Fruit fly (Drosophila melanogaster): ENCODE measurements around the gene CG16984.

The CG16984 gene

dm6 chr3L:2634929-2635799 is 39.6 kb downstream of the CG16984 start (continued):
- TF ChIP-seq fru (GFP tag; optimal IDR thresholded peaks at IDR 0.05), result peak; percentile 80
- no peak for TF ChIP-seq lola (GFP tag; optimal IDR thresholded peaks at IDR 0.05)
- no peak for TF ChIP-seq Dfd (GFP tag; optimal IDR thresholded peaks at IDR 0.05)
- peak; percentile 64 for TF ChIP-seq ey (GFP tag; optimal IDR thresholded peaks at IDR 0.05)
- no peak for TF ChIP-seq pan (optimal IDR thresholded peaks at IDR 0.05)
- peak; percentile 62 for TF ChIP-seq Myc (optimal IDR thresholded peaks at IDR 0.05)
- no peak for TF ChIP-seq tai (GFP tag; optimal IDR thresholded peaks at IDR 0.05)
- TF ChIP-seq N (GFP tag; optimal IDR thresholded peaks at IDR 0.05), result peak; percentile 38
- TF ChIP-seq dsf (GFP tag; optimal IDR thresholded peaks at IDR 0.05; ENCODE audit: borderline replicate concordance), result no peak
- no peak for TF ChIP-seq Vsx2 (GFP tag; optimal IDR thresholded peaks at IDR 0.05; ENCODE audit: partially characterized antibody)

- no peak for TF ChIP-seq fru (GFP tag; optimal IDR thresholded peaks at IDR 0.05)
- TF ChIP-seq rgr (GFP tag; optimal IDR thresholded peaks at IDR 0.05), result peak; percentile 37
- TF ChIP-seq Myc (optimal IDR thresholded peaks at IDR 0.05), result no peak
- peak; percentile 87 for TF ChIP-seq jim (GFP tag; optimal IDR thresholded peaks at IDR 0.05)
- TF ChIP-seq Jra (GFP tag; optimal IDR thresholded peaks at IDR 0.05), result no peak
- TF ChIP-seq lola (GFP tag; optimal IDR thresholded peaks at IDR 0.05), result no peak
- no peak for TF ChIP-seq OdsH (GFP tag; optimal IDR thresholded peaks at IDR 0.05)
- TF ChIP-seq Rel (GFP tag; optimal IDR thresholded peaks at IDR 0.05), result no peak
- TF ChIP-seq Rel (tag; optimal IDR thresholded peaks at IDR 0.05), result no peak
- TF ChIP-seq HLH106 (tag; optimal IDR thresholded peaks at IDR 0.05), result no peak
- TF ChIP-seq Dfd (GFP tag; optimal IDR thresholded peaks at IDR 0.05), result no peak
- TF ChIP-seq h (GFP tag; optimal IDR thresholded peaks at IDR 0.05), result peak; percentile 4
- no peak for TF ChIP-seq Vsx2 (GFP tag; optimal IDR thresholded peaks at IDR 0.05; ENCODE audit: partially characterized antibody)
- TF ChIP-seq N (GFP tag; optimal IDR thresholded peaks at IDR 0.05), result peak; percentile 60
- no peak for TF ChIP-seq tai (GFP tag; optimal IDR thresholded peaks at IDR 0.05)
- TF ChIP-seq foxo (GFP tag; optimal IDR thresholded peaks at IDR 0.05), result peak in 1 of 2 experiments; percentile 30
- peak; percentile 41 for TF ChIP-seq sage (GFP tag; optimal IDR thresholded peaks at IDR 0.05)
Observed at dm6 chr3L:2636023-2636968, 40.7 kb downstream of the CG16984 start.

dm6 chr3L:2643324-2643723 is 47.7 kb downstream of the CG16984 start, which contains the start of gene CG14949:
TSS of gene CG14949 (minus strand) at chr3L:2643424.
- no peak for TF ChIP-seq dsf (GFP tag; optimal IDR thresholded peaks at IDR 0.05; ENCODE audit: borderline replicate concordance)
- TF ChIP-seq dl (GFP tag; optimal IDR thresholded peaks at IDR 0.05; ENCODE audit: insufficient read depth in 1 of 2, partially characterized antibody in 2 of 2), result no peak
- TF ChIP-seq CG9705 (GFP tag; optimal IDR thresholded peaks at IDR 0.05), result no peak
- no peak for TF ChIP-seq OdsH (GFP tag; optimal IDR thresholded peaks at IDR 0.05)
- TF ChIP-seq Hr78 (GFP tag; optimal IDR thresholded peaks at IDR 0.05), result no peak
- no peak for TF ChIP-seq CrebA (GFP tag; optimal IDR thresholded peaks at IDR 0.05; ENCODE audit: borderline replicate concordance)
- TF ChIP-seq Hnf4 (GFP tag; optimal IDR thresholded peaks at IDR 0.05), result no peak
- no peak for TF ChIP-seq dmrt93B (GFP tag; optimal IDR thresholded peaks at IDR 0.05)
- no peak for TF ChIP-seq jim (GFP tag; optimal IDR thresholded peaks at IDR 0.05)
- TF ChIP-seq Jra (GFP tag; optimal IDR thresholded peaks at IDR 0.05), result no peak
- no peak for TF ChIP-seq Mio (GFP tag; optimal IDR thresholded peaks at IDR 0.05)
- no peak for TF ChIP-seq h (GFP tag; optimal IDR thresholded peaks at IDR 0.05)
- TF ChIP-seq HLH106 (tag; optimal IDR thresholded peaks at IDR 0.05), result no peak
- no peak for TF ChIP-seq ey (GFP tag; optimal IDR thresholded peaks at IDR 0.05)

- TF ChIP-seq sage (GFP tag; optimal IDR thresholded peaks at IDR 0.05) (no peak), Jra (GFP tag; optimal IDR thresholded peaks at IDR 0.05) (no peak), dmrt93B (GFP tag; optimal IDR thresholded peaks at IDR 0.05) (no peak), h (GFP tag; optimal IDR thresholded peaks at IDR 0.05) (no peak), tai (GFP tag; optimal IDR thresholded peaks at IDR 0.05) (no peak), brk (GFP tag; optimal IDR thresholded peaks at IDR 0.05) (no peak), lola (GFP tag; optimal IDR thresholded peaks at IDR 0.05) (no peak), ey (GFP tag; optimal IDR thresholded peaks at IDR 0.05) (no peak), Rel (GFP tag; optimal IDR thresholded peaks at IDR 0.05) (no peak), Rel (tag; optimal IDR thresholded peaks at IDR 0.05) (no peak), OdsH (GFP tag; optimal IDR thresholded peaks at IDR 0.05) (no peak), Vsx2 (GFP tag; optimal IDR thresholded peaks at IDR 0.05; ENCODE audit: partially characterized antibody) (no peak)
Observed at dm6 chr3L:2645068-2645467, 49.5 kb downstream of the CG16984 start, which contains the start of gene CG1143. TSS of gene CG1143 (plus strand) at chr3L:2645368.

Measured in whole organism, wandering third instar larva.